Worm (Caenorhabditis elegans): ENCODE measurements around the gene C36A4.10.

The C36A4.10 gene

DNA sequence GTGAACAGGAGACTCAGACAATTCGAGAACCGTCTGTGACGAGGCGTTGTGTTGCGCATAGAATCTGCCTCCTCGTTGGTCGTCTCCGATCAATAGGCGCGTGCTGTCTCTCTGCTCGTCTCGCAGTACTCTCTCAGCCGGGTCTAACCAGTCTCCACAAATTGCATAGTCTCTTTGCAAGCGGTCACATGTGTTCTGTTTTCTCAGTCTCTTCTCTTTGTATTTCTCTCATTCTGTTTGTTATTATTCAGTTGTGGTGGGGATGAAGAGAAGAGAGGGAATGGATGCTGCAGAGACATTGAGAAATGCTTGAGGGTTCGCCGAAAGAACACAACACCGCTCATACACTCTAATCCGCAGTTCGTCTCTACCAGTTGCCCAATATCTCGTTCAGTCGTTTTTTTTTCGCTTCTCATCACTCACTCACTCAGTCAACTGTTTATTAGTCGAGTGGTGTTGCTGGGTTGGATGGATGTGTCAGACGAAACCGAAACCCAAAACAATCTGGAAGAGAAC, 29.8 kb downstream of the C36A4.10 start (continued):
- TF ChIP-seq zip-11 (GFP tag; IDR thresholded peaks at IDR 0.05) (no peak), lir-3 (tag; optimal IDR thresholded peaks at IDR 0.05) (no peak), zip-2 (tag; optimal IDR thresholded peaks at IDR 0.05) (peak; percentile 74), jun-1 (tag; optimal IDR thresholded peaks at IDR 0.05) (peak; percentile 83), nhr-77 (tag; optimal IDR thresholded peaks at IDR 0.05) (peak; percentile 93), dmd-8 (GFP tag; IDR thresholded peaks at IDR 0.05) (0 out of 2 replicates have a peak, but pooled peaks have one; percentile 20), attf-4 (tag; optimal IDR thresholded peaks at IDR 0.05) (no peak), nhr-237 (tag; optimal IDR thresholded peaks at IDR 0.05) (no peak), snpc-1.2 (GFP tag; IDR thresholded peaks at IDR 0.05) (no peak), ZK546.5 (tag; optimal IDR thresholded peaks at IDR 0.05) (no peak), lin-39 (tag; optimal IDR thresholded peaks at IDR 0.05) (no peak), mxl-2 (GFP tag; conservative IDR thresholded peaks at IDR 0.05) (no peak), nhr-48 (tag; optimal IDR thresholded peaks at IDR 0.05) (peak; percentile 93), cey-2 (tag; optimal IDR thresholded peaks at IDR 0.05; ENCODE audit: borderline replicate concordance, insufficient read depth) (peak; percentile 70), mdt-29 (GFP tag; IDR thresholded peaks at IDR 0.05) (peak; percentile 86), nhr-76 (tag; optimal IDR thresholded peaks at IDR 0.05) (no peak), dmd-6 (GFP tag; IDR thresholded peaks at IDR 0.05) (peak; percentile 91), tag-97 (GFP tag; IDR thresholded peaks at IDR 0.05) (no peak), hmg-1.1 (GFP tag; IDR thresholded peaks at IDR 0.05) (peak; percentile 94), hif-1 (tag; optimal IDR thresholded peaks at IDR 0.05) (peak; percentile 61 to 91), Y5F2A.4 (GFP tag; optimal IDR thresholded peaks at IDR 0.05) (peak; percentile 3), nhr-11 (tag; optimal IDR thresholded peaks at IDR 0.05) (peak; percentile 97), nhr-28 (tag; optimal IDR thresholded peaks at IDR 0.05) (peak; percentile 95), mxl-3 (GFP tag; optimal IDR thresholded peaks at IDR 0.05) (peak; percentile 94), arid-1 (GFP tag; conservative IDR thresholded peaks at IDR 0.05) (peak; percentile 56; the same call in 1 of the 2 replicates), unc-62 (GFP tag; optimal IDR thresholded peaks at IDR 0.05 in 1 of 2) (peak in 1 of 2 experiments; percentile 99), unc-62 (tag; optimal IDR thresholded peaks at IDR 0.05) (no peak), lin-29 (GFP tag; IDR thresholded peaks at IDR 0.05) (0 out of 2 replicates have a peak, but pooled peaks have one; percentile 30), zfp-2 (tag; optimal IDR thresholded peaks at IDR 0.05) (peak; percentile 73)

DNA sequence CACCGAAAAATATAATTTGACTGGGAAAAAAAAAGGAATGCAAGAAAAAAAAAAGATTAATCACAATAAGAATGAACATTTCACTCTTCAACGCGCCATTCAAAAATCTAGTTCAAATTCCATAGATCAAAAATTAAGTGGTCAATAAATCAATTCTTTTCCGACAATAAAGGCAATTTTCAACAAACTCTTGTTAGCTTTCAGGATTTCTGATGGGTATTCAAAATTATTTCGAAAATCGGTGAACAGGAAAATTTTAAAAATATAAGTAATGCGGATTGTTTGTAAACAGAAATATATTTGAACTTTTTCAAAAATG, 30.4 kb downstream of the C36A4.10 start:
- no peak for TF ChIP-seq snpc-1.2 (GFP tag; IDR thresholded peaks at IDR 0.05)

DNA sequence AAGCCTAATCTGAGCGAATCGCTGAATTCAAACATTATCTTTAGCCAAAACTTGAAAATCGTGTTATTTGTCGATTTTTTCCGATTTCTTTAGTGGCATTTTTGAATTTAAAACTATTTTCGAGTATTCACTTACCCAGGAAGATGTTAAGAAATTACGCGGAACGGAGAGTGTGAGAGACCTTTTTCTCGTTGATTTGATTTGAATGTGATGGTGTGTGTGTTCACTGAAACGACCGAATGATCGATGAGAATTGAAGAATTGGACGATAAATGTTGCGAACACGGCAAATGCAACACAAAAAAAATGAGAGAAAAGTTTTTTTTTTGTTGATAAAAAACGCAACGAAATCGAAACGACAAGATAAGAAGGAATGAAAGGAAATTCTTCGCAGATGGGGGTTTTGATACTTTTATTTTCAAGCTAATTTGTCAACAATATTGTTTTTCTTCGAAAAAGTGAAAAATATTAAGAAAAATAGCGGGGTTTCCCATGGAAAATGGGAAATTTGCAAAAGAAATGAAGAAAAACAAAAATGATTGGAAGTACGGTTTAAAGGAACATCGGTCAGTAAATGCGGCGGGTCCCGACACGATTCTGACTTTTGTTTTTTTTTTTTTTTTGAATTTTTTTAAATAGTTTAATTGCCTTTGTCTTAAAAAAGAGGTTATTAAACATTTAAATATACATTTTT, 30.9 kb downstream of the C36A4.10 start, which contains the start of gene mtm-3:
Gene mtm-3, minus strand, starts transcription at position 228 of the 694 bp plus-strand sequence.
- TF ChIP-seq nhr-237 (tag; optimal IDR thresholded peaks at IDR 0.05), result no peak
- no peak for TF ChIP-seq Y5F2A.4 (GFP tag; optimal IDR thresholded peaks at IDR 0.05)
- no peak for TF ChIP-seq nhr-10 (tag; optimal IDR thresholded peaks at IDR 0.05)
- TF ChIP-seq zag-1 (tag; optimal IDR thresholded peaks at IDR 0.05), result no peak
- no peak for TF ChIP-seq ceh-44 (GFP tag; IDR thresholded peaks at IDR 0.05)
- TF ChIP-seq nhr-42 (GFP tag; IDR thresholded peaks at IDR 0.05), result no peak
- TF ChIP-seq unc-39 (tag; optimal IDR thresholded peaks at IDR 0.05), result no peak
- no peak for TF ChIP-seq pha-4 (GFP tag; IDR thresholded peaks at IDR 0.05)
- TF ChIP-seq pha-4 (tag; optimal IDR thresholded peaks at IDR 0.05), result no peak
- no peak for TF ChIP-seq nhr-111 (GFP tag; optimal IDR thresholded peaks at IDR 0.05)
- TF ChIP-seq ceh-62 (tag; optimal IDR thresholded peaks at IDR 0.05), result no peak
- TF ChIP-seq lim-7 (GFP tag; IDR thresholded peaks at IDR 0.05), result no peak
- TF ChIP-seq arid-1 (GFP tag; conservative IDR thresholded peaks at IDR 0.05), result no peak
- no peak for TF ChIP-seq F49E8.2 (tag; optimal IDR thresholded peaks at IDR 0.05; ENCODE audit: borderline replicate concordance)
- no peak for TF ChIP-seq nhr-48 (tag; optimal IDR thresholded peaks at IDR 0.05)
- TF ChIP-seq hmg-1.1 (GFP tag; IDR thresholded peaks at IDR 0.05), result no peak
- TF ChIP-seq aly-2 (tag; optimal IDR thresholded peaks at IDR 0.05), result no peak
- no peak for TF ChIP-seq zip-2 (tag; optimal IDR thresholded peaks at IDR 0.05)
- no peak for TF ChIP-seq F26F4.8 (GFP tag; conservative IDR thresholded peaks at IDR 0.05)
- TF ChIP-seq spr-3 (GFP tag; optimal IDR thresholded peaks at IDR 0.05), result no peak
- TF ChIP-seq nhr-6 (tag; optimal IDR thresholded peaks at IDR 0.05), result no peak
- TF ChIP-seq aha-1 (tag), result peak; percentile 83
- TF ChIP-seq ceh-32 (tag; optimal IDR thresholded peaks at IDR 0.05; ENCODE audit: poor library complexity), result no peak
- no peak; the same call in 1 of the 2 replicates for TF ChIP-seq dmd-6 (GFP tag; IDR thresholded peaks at IDR 0.05)
- no peak for TF ChIP-seq mdt-29 (GFP tag; IDR thresholded peaks at IDR 0.05)
- no peak for TF ChIP-seq dmd-8 (GFP tag; IDR thresholded peaks at IDR 0.05)
- TF ChIP-seq nhr-25 (tag; optimal IDR thresholded peaks at IDR 0.05; ENCODE audit: borderline replicate concordance, insufficient read depth), result no peak
- no peak for TF ChIP-seq T20F7.1 (GFP tag; optimal IDR thresholded peaks at IDR 0.05)
